Fruit fly (Drosophila melanogaster): ENCODE results near the gene Rsod.

DNA sequence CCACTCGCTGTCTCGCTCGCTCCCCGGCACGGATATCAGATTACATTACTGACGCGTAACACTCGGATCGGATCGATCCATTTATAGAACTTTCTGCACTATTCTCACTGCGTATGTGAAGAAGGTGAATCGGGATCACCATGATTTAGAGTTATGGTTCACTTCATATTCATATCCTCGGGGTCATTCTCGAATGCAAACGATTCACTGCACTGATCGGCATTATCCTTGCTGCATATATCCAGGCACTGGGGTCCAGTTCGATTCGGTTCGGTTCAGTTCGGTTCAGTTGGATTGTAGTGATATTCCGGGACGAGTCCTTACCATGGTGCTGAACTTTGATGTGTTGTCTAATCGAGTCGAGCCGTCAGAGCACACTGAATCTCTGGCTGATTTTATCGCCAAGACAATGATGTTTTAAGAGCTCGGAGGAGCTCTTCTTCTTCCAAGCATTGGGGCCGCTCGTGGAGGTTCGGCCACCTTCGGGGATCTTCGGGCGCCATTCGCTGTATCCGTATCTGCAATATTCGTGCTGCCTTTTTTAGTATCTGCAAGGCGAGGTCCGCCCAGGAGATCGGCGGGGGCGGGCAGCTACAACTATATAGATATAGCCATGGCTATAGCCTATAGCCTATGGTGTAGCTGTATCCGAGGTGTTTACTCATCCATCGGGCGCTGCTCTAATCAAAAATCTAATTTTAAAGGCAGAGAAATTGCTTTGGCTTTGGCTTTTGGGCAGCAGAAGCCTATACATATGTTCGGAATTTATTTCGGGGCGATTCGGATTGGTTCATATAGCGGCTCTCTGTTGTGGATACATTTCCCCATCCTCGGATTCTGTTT lies 3.4 kb upstream of the Rsod start, which contains the start of gene Mlc2:
- TF ChIP-seq psq (optimal IDR thresholded peaks at IDR 0.05) (no peak), usp (GFP tag; optimal IDR thresholded peaks at IDR 0.05) (no peak), CG8478 (optimal IDR thresholded peaks at IDR 0.05) (no peak)
